Worm (Caenorhabditis elegans) whole organism, late embryonic: ENCODE measurements around the gene Y57G11C.5.

Experiments
- C38D4.7 ChIP-seq: fragments of 200-800 bp; sonication (Bioruptor generic); optimal IDR thresholded peaks from 2 replicates; lab custom pipeline; 2018; ENCODE audit warnings: mild to moderate bottlenecking, missing genetic modification characterization, moderate library complexity, missing compliant biosample characterization
- T23F11.4 ChIP-seq: fragments of 200-800 bp; sonication (Bioruptor generic); optimal IDR thresholded peaks from 2 replicates; lab custom pipeline; 2018; ENCODE audit warnings: mild to moderate bottlenecking, missing genetic modification characterization, missing compliant biosample characterization
- Y22D7AL.16 ChIP-seq: sonication (generic microtip); optimal IDR thresholded peaks from 2 replicates; lab custom pipeline; 2016; ENCODE audit warnings: missing genetic modification characterization, missing compliant biosample characterization
- ahr-1 ChIP-seq: sonication (generic microtip); optimal IDR thresholded peaks from 2 replicates; lab custom pipeline; 2016; ENCODE audit warnings: missing genetic modification characterization, missing compliant biosample characterization
- ama-1 ChIP-seq: fragments of 150-350 bp; optimal IDR thresholded peaks from 2 replicates; lab custom pipeline; 2014
- ceh-14 ChIP-seq: sonication (generic microtip); optimal IDR thresholded peaks from 2 replicates; lab custom pipeline; 2016; ENCODE audit warnings: missing genotype, missing genetic modification characterization, missing compliant biosample characterization
- ceh-19 ChIP-seq: fragments of 200-800 bp; sonication (Bioruptor generic); optimal IDR thresholded peaks from 2 replicates; lab custom pipeline; 2018; ENCODE audit warnings: mild to moderate bottlenecking, missing genetic modification characterization, missing compliant biosample characterization
- ceh-24 ChIP-seq: sonication (generic microtip); optimal IDR thresholded peaks from 2 replicates; lab custom pipeline; 2016; ENCODE audit warnings: mild to moderate bottlenecking, missing genetic modification characterization, missing compliant biosample characterization
- ceh-31 ChIP-seq: sonication (generic microtip); optimal IDR thresholded peaks from 2 replicates; lab custom pipeline; 2016; ENCODE audit warnings: missing genetic modification characterization, missing compliant biosample characterization
- ceh-34 ChIP-seq: sonication (generic microtip); optimal IDR thresholded peaks from 2 replicates; lab custom pipeline; 2016; ENCODE audit warnings: mild to moderate bottlenecking, missing genetic modification characterization, missing compliant biosample characterization
- ceh-48 ChIP-seq: sonication (generic microtip); optimal IDR thresholded peaks from 2 replicates; lab custom pipeline; 2016; ENCODE audit warnings: missing genetic modification characterization, inconsistent platforms, missing compliant biosample characterization
- dmd-4 ChIP-seq: sonication (generic microtip); optimal IDR thresholded peaks from 2 replicates; lab custom pipeline; 2016; ENCODE audit warnings: borderline replicate concordance, missing genetic modification characterization, missing compliant biosample characterization
- elt-2 ChIP-seq: sonication (generic microtip); optimal IDR thresholded peaks from 2 replicates; lab custom pipeline; 2016; ENCODE audit warnings: missing genetic modification reagents, missing genetic modification characterization, missing compliant biosample characterization
- eyg-1 ChIP-seq: sonication (generic microtip); optimal IDR thresholded peaks from 2 replicates; lab custom pipeline; 2016; ENCODE audit warnings: missing genotype, missing genetic modification characterization, missing compliant biosample characterization
- fkh-6 ChIP-seq: sonication (generic microtip); optimal IDR thresholded peaks from 2 replicates; lab custom pipeline; 2016; ENCODE audit warnings: missing genetic modification characterization, missing compliant biosample characterization
- gmeb-2 ChIP-seq: sonication (generic microtip); optimal IDR thresholded peaks from 2 replicates; lab custom pipeline; 2016; ENCODE audit warnings: missing genetic modification characterization, inconsistent platforms, missing compliant biosample characterization
- hlh-13 ChIP-seq: fragments of 200-800 bp; sonication (Bioruptor generic); optimal IDR thresholded peaks from 2 replicates; lab custom pipeline; 2018; ENCODE audit warnings: mild to moderate bottlenecking, missing genetic modification characterization, missing compliant biosample characterization
- hlh-15 ChIP-seq: sonication (generic microtip); optimal IDR thresholded peaks from 2 replicates; lab custom pipeline; 2016; ENCODE audit warnings: missing genetic modification characterization, missing compliant biosample characterization
- lim-6 ChIP-seq: sonication (generic microtip); optimal IDR thresholded peaks from 2 replicates; lab custom pipeline; 2016; ENCODE audit warnings: missing genetic modification characterization, missing compliant biosample characterization
- nfya-1 ChIP-seq: sonication (generic microtip); optimal IDR thresholded peaks from 2 replicates; lab custom pipeline; 2017; ENCODE audit warnings: missing genetic modification characterization, mild to moderate bottlenecking, missing compliant biosample characterization, antibody characterized with exemption, moderate library complexity
- nhr-11 ChIP-seq: fragments of 150-350 bp; optimal IDR thresholded peaks from 2 replicates; lab custom pipeline; 2014; ENCODE audit warnings: missing biosample characterization, missing genetic modification characterization
- npax-4 ChIP-seq: sonication (generic microtip); optimal IDR thresholded peaks from 2 replicates; lab custom pipeline; 2016; ENCODE audit warnings: missing genetic modification characterization, missing compliant biosample characterization
- pag-3 ChIP-seq: sonication (generic microtip); optimal IDR thresholded peaks from 2 replicates; lab custom pipeline; 2016; ENCODE audit warnings: missing compliant biosample characterization, missing genetic modification characterization, borderline replicate concordance
- pha-4 ChIP-seq: fragments of 150-350 bp; optimal IDR thresholded peaks from 2 replicates; lab custom pipeline; 2018; ENCODE audit warnings: missing biosample characterization, missing genetic modification reagents, missing genetic modification characterization
- ref-2 ChIP-seq: sonication (generic microtip); optimal IDR thresholded peaks from 2 replicates; lab custom pipeline; 2016; ENCODE audit warnings: missing genetic modification characterization, missing compliant biosample characterization
- rnt-1 ChIP-seq: sonication (generic microtip); optimal IDR thresholded peaks from 2 replicates; lab custom pipeline; 2016; ENCODE audit warnings: missing genetic modification characterization, missing compliant biosample characterization
- sox-4 ChIP-seq: sonication (generic microtip); optimal IDR thresholded peaks from 2 replicates; lab custom pipeline; 2017; ENCODE audit warnings: mild to moderate bottlenecking, missing genetic modification characterization, inconsistent platforms, missing compliant biosample characterization
- syd-9 ChIP-seq: sonication (generic microtip); optimal IDR thresholded peaks from 2 replicates; lab custom pipeline; 2016; ENCODE audit warnings: mild to moderate bottlenecking, missing genetic modification characterization, moderate library complexity, missing compliant biosample characterization
- ttx-3 ChIP-seq: sonication (generic microtip); optimal IDR thresholded peaks from 2 replicates; lab custom pipeline; 2016; ENCODE audit warnings: missing genetic modification reagents, missing genetic modification characterization, missing compliant biosample characterization
- unc-42 ChIP-seq: sonication (generic microtip); optimal IDR thresholded peaks from 2 replicates; lab custom pipeline; 2016; ENCODE audit warnings: missing genotype, missing genetic modification characterization, missing compliant biosample characterization
- unc-55 ChIP-seq: sonication (generic microtip); optimal IDR thresholded peaks from 2 replicates; lab custom pipeline; 2017; ENCODE audit warnings: missing biosample characterization, missing genetic modification reagents, missing genetic modification characterization
- unc-86 ChIP-seq: sonication (generic microtip); optimal IDR thresholded peaks from 2 replicates; lab custom pipeline; 2016; ENCODE audit warnings: missing genetic modification characterization, missing compliant biosample characterization
- ztf-16 ChIP-seq: sonication (generic microtip); optimal IDR thresholded peaks from 2 replicates; lab custom pipeline; 2017; ENCODE audit warnings: missing genetic modification characterization, missing compliant biosample characterization

Gene Y57G11C.5

ce11 chrIV:14790579-14790978 is 25.3 kb upstream of the Y57G11C.5 start:
- TF ChIP-seq ama-1 (lab: Kevin White, UChicago) (peak; percentile 13), npax-4 (no peak), hlh-15 (no peak)

ce11 chrIV:14786374-14787136 is 21.3 kb upstream of the Y57G11C.5 start, which contains the start of gene melo-1:
Gene melo-1, plus strand, starts transcription at chrIV:14787031.
- TF ChIP-seq unc-55 (GFP tag; lab: Kevin White, UChicago) (peak; percentile 42), nfya-1 (tag; lab: Kevin White, UChicago) (peak; percentile 60), ceh-19 (peak; percentile 11), unc-42 (tag; lab: Kevin White, UChicago) (peak; percentile 51), fkh-6 (tag; lab: Kevin White, UChicago) (no peak), pag-3 (tag; lab: Kevin White, UChicago) (no peak), ceh-24 (tag; lab: Kevin White, UChicago) (no peak), Y22D7AL.16 (tag; lab: Kevin White, UChicago) (no peak), C38D4.7 (GFP tag; lab: Kevin White, UChicago) (no peak), eyg-1 (tag; lab: Kevin White, UChicago) (no peak), ceh-31 (tag; lab: Kevin White, UChicago) (no peak), ztf-16 (no peak)

ce11 chrIV:14784481-14784880 is 19.2 kb upstream of the Y57G11C.5 start, which contains the start of gene nlp-56:
Gene nlp-56, minus strand, starts transcription at chrIV:14784737.
- TF ChIP-seq ama-1 (lab: Kevin White, UChicago) (no peak), lim-6 (tag; lab: Kevin White, UChicago) (no peak)

ce11 chrIV:14782211-14782610 is 17.0 kb upstream of the Y57G11C.5 start, which contains the start of gene Y57G11C.1130:
Gene Y57G11C.1130, plus strand, starts transcription at chrIV:14782511.
- TF ChIP-seq ceh-31 (tag; lab: Kevin White, UChicago) (no peak), sox-4 (no peak), ceh-48 (tag; lab: Kevin White, UChicago) (no peak), ceh-14 (tag; lab: Kevin White, UChicago) (no peak), ref-2 (tag; lab: Kevin White, UChicago) (no peak), pha-4 (no peak)

- TF ChIP-seq nfya-1 (tag; lab: Kevin White, UChicago) (no peak), unc-42 (tag; lab: Kevin White, UChicago) (no peak), T23F11.4 (no peak), ahr-1 (tag; lab: Kevin White, UChicago) (no peak), ceh-48 (tag; lab: Kevin White, UChicago) (no peak), nhr-11 (tag; lab: Kevin White, UChicago) (no peak), syd-9 (no peak), unc-55 (GFP tag; lab: Kevin White, UChicago) (no peak), rnt-1 (no peak), ceh-34 (tag; lab: Kevin White, UChicago) (no peak), gmeb-2 (tag; lab: Kevin White, UChicago) (no peak), elt-2 (no peak), hlh-13 (no peak), ceh-14 (tag; lab: Kevin White, UChicago) (no peak), dmd-4 (tag; lab: Kevin White, UChicago) (no peak), unc-86 (tag; lab: Kevin White, UChicago) (no peak), ttx-3 (tag; lab: Kevin White, UChicago) (no peak)
Measured at ce11 chrIV:14781537-14781936, 16.3 kb upstream of the Y57G11C.5 start, which contains the start of gene Y57G11C.8. Gene Y57G11C.8, plus strand, starts transcription at chrIV:14781837.
